Fruit fly (Drosophila melanogaster) whole organism, embryonic: ENCODE results near the gene CG45487.

Experiments
- Antp ChIP-seq: fragments of 200-800 bp; sonication (Bioruptor generic); optimal IDR thresholded peaks from 3 replicates; lab custom pipeline; 2016; ENCODE audit warnings: missing biosample characterization, missing genetic modification characterization
- B-H1 ChIP-seq: fragments of 200-800 bp; sonication (Bioruptor generic); IDR thresholded peaks from 3 replicates; pipeline ENCODE4 v1.3.6; 2022; ENCODE audit warnings: missing biosample characterization, missing genetic modification characterization
- Bteb2 ChIP-seq: fragments of 200-800 bp; sonication (Bioruptor generic); optimal IDR thresholded peaks from 2 replicates; lab custom pipeline; 2016; ENCODE audit warnings: missing biosample characterization, missing genetic modification characterization
- CG10462 ChIP-seq: fragments of 200-800 bp; sonication (Bioruptor generic); optimal IDR thresholded peaks from 2 replicates; lab custom pipeline; 2016; ENCODE audit warnings: missing biosample characterization, missing genetic modification characterization
- CG11504 ChIP-seq: fragments of 200-800 bp; sonication (Bioruptor generic); optimal IDR thresholded peaks from 3 replicates; lab custom pipeline; 2019; ENCODE audit warnings: missing biosample characterization, mild to moderate bottlenecking, missing genetic modification characterization, moderate library complexity
- CG12104 ChIP-seq: fragments of 200-800 bp; sonication (Bioruptor generic); optimal IDR thresholded peaks from 3 replicates; lab custom pipeline; 2016; ENCODE audit warnings: missing biosample characterization, missing genetic modification characterization
- CG14050 ChIP-seq: fragments of 200-800 bp; sonication (Bioruptor generic); IDR thresholded peaks from 3 replicates; pipeline ENCODE4 v1.3.6; 2022; ENCODE audit warnings: missing biosample characterization, missing genetic modification characterization
- CG2120 ChIP-seq: fragments of 200-800 bp; sonication (Bioruptor generic); optimal IDR thresholded peaks from 3 replicates; lab custom pipeline; 2016; ENCODE audit warnings: missing biosample characterization, missing genetic modification characterization
- CG30403 ChIP-seq: fragments of 200-800 bp; sonication (Bioruptor generic); optimal IDR thresholded peaks from 3 replicates; lab custom pipeline; 2016; ENCODE audit warnings: missing biosample characterization, missing genetic modification characterization
- CG3407 ChIP-seq: fragments of 200-800 bp; sonication (Bioruptor generic); optimal IDR thresholded peaks from 2 replicates; lab custom pipeline; 2018; ENCODE audit warnings: missing biosample characterization, mild to moderate bottlenecking, missing genetic modification characterization
- CG34376 ChIP-seq: fragments of 200-800 bp; sonication (Bioruptor generic); optimal IDR thresholded peaks from 2 replicates; lab custom pipeline; 2018; ENCODE audit warnings: missing biosample characterization, mild to moderate bottlenecking, missing genetic modification characterization
- CG4360 ChIP-seq: fragments of 200-800 bp; sonication (Bioruptor generic); IDR thresholded peaks from 2 replicates; pipeline ENCODE4 v1.3.6; 2022; ENCODE audit warnings: missing biosample characterization, missing genetic modification characterization
- CG4730 ChIP-seq: fragments of 200-800 bp; sonication (Bioruptor generic); IDR thresholded peaks from 2 replicates; pipeline ENCODE4 v1.3.6; 2022; ENCODE audit warnings: missing biosample characterization, missing genetic modification characterization
- CG6683 ChIP-seq: fragments of 200-800 bp; sonication (Bioruptor generic); optimal IDR thresholded peaks from 2 replicates; lab custom pipeline; 2017; ENCODE audit warnings: missing biosample characterization, mild to moderate bottlenecking, missing genetic modification characterization, missing genetic modification reagents
- CG7357 ChIP-seq: fragments of 200-800 bp; sonication (Bioruptor generic); IDR thresholded peaks from 3 replicates; pipeline ENCODE4 v1.3.6; 2022; ENCODE audit warnings: missing biosample characterization, missing genetic modification characterization
- CG7839 ChIP-seq: fragments of 200-800 bp; sonication (Bioruptor generic); optimal IDR thresholded peaks from 3 replicates; lab custom pipeline; 2018; ENCODE audit warnings: missing biosample characterization, mild to moderate bottlenecking, missing genetic modification characterization, moderate library complexity
- CG7928 ChIP-seq: fragments of 200-800 bp; sonication (Bioruptor generic); optimal IDR thresholded peaks from 2 replicates; lab custom pipeline; 2017; ENCODE audit warnings: missing biosample characterization, mild to moderate bottlenecking, missing genetic modification characterization
- CG8089 ChIP-seq: fragments of 200-800 bp; sonication (Bioruptor generic); optimal IDR thresholded peaks from 3 replicates; lab custom pipeline; 2016; ENCODE audit warnings: missing biosample characterization, missing genetic modification characterization
- CG8359 ChIP-seq: fragments of 200-800 bp; sonication (Bioruptor generic); optimal IDR thresholded peaks from 2 replicates; lab custom pipeline; 2017; ENCODE audit warnings: missing biosample characterization, mild to moderate bottlenecking, missing genetic modification characterization, borderline replicate concordance
- CG8944 ChIP-seq: fragments of 200-800 bp; sonication (Bioruptor generic); optimal IDR thresholded peaks from 3 replicates; lab custom pipeline; 2016; ENCODE audit warnings: missing biosample characterization, missing genetic modification characterization
- CG9437 ChIP-seq: fragments of 200-800 bp; sonication (Bioruptor generic); optimal IDR thresholded peaks from 2 replicates; lab custom pipeline; 2018; ENCODE audit warnings: missing biosample characterization, mild to moderate bottlenecking, missing genetic modification characterization
- D19A ChIP-seq: fragments of 200-800 bp; optimal IDR thresholded peaks from 3 replicates; lab custom pipeline; 2019; ENCODE audit warnings: missing biosample characterization, mild to moderate bottlenecking, missing genetic modification characterization, moderate library complexity
- Dip2 ChIP-seq: fragments of 200-800 bp; sonication (Bioruptor generic); IDR thresholded peaks from 2 replicates; pipeline ENCODE4 v1.3.6; 2022; ENCODE audit warnings: missing biosample characterization, missing genetic modification characterization
- Dp ChIP-seq: fragments of 200-800 bp; sonication (Bioruptor generic); optimal IDR thresholded peaks from 2 replicates; lab custom pipeline; 2018; ENCODE audit warnings: missing biosample characterization, mild to moderate bottlenecking, missing genetic modification characterization, moderate library complexity
- Dref ChIP-seq: fragments of 200-800 bp; sonication (Bioruptor generic); IDR thresholded peaks from 2 replicates; pipeline ENCODE4 v1.3.6; 2022; ENCODE audit warnings: missing biosample characterization, missing genetic modification characterization
- Fer3 ChIP-seq: fragments of 200-800 bp; sonication (Bioruptor generic); optimal IDR thresholded peaks from 2 replicates; lab custom pipeline; 2018; ENCODE audit warnings: missing biosample characterization, mild to moderate bottlenecking, missing genetic modification characterization, moderate library complexity
- Gsc ChIP-seq: fragments of 200-800 bp; sonication (Bioruptor generic); IDR thresholded peaks from 2 replicates; pipeline ENCODE4 v1.3.6; 2022; ENCODE audit warnings: missing biosample characterization, missing genetic modification characterization
- Jarid2 ChIP-seq: fragments of 200-800 bp; sonication (Bioruptor generic); optimal IDR thresholded peaks from 3 replicates; lab custom pipeline; 2017; ENCODE audit warnings: mild to moderate bottlenecking, missing biosample characterization, missing genetic modification reagents, missing genetic modification characterization
- Lhr ChIP-seq: fragments of 200-800 bp; sonication (Bioruptor generic); optimal IDR thresholded peaks from 3 replicates; lab custom pipeline; 2017; ENCODE audit warnings: mild to moderate bottlenecking, missing biosample characterization, missing genetic modification reagents, missing genetic modification characterization
- Mad ChIP-seq: fragments of 200-800 bp; sonication (Bioruptor generic); optimal IDR thresholded peaks from 2 replicates; lab custom pipeline; 2016; ENCODE audit warnings: missing biosample characterization, missing genetic modification characterization
- Nf-YB ChIP-seq: fragments of 200-800 bp; sonication (Bioruptor generic); optimal IDR thresholded peaks from 3 replicates; lab custom pipeline; 2019; ENCODE audit warnings: missing biosample characterization, mild to moderate bottlenecking, missing genetic modification characterization, moderate library complexity
- Oli ChIP-seq: fragments of 200-800 bp; sonication (Bioruptor generic); optimal IDR thresholded peaks from 2 replicates; lab custom pipeline; 2018; ENCODE audit warnings: missing biosample characterization, mild to moderate bottlenecking, missing genetic modification characterization, moderate library complexity
- Opbp ChIP-seq: fragments of 200-800 bp; sonication (Bioruptor generic); IDR thresholded peaks from 3 replicates; pipeline ENCODE4 v1.3.6; 2022; ENCODE audit warnings: missing biosample characterization, missing genetic modification characterization; ENCODE audit not compliant: partially characterized antibody
- PHDP ChIP-seq: fragments of 200-800 bp; sonication (Bioruptor generic); optimal IDR thresholded peaks from 3 replicates; lab custom pipeline; 2018; ENCODE audit warnings: missing biosample characterization, mild to moderate bottlenecking, missing genetic modification characterization, moderate library complexity
- TFAM ChIP-seq: fragments of 200-800 bp; sonication (Bioruptor generic); optimal IDR thresholded peaks from 2 replicates; lab custom pipeline; 2017; ENCODE audit warnings: missing biosample characterization, missing genetic modification characterization, inconsistent platforms
- Usf ChIP-seq: fragments of 200-800 bp; sonication (Bioruptor generic); optimal IDR thresholded peaks from 2 replicates; lab custom pipeline; 2017; ENCODE audit warnings: missing genotype, missing biosample characterization, missing genetic modification characterization
- dmrt99B ChIP-seq: fragments of 200-800 bp; sonication (Bioruptor generic); optimal IDR thresholded peaks from 2 replicates; lab custom pipeline; 2018; ENCODE audit warnings: missing biosample characterization, mild to moderate bottlenecking, missing genetic modification characterization, moderate library complexity
- dysf ChIP-seq: fragments of 200-800 bp; sonication (Bioruptor generic); IDR thresholded peaks from 3 replicates; pipeline ENCODE4 v1.3.6; 2022; ENCODE audit warnings: missing biosample characterization, missing genetic modification characterization
- en ChIP-seq: fragments of 200-800 bp; sonication (Bioruptor generic); optimal IDR thresholded peaks from 2 replicates; lab custom pipeline; 2016; ENCODE audit warnings: missing biosample characterization, missing genetic modification characterization
- ewg ChIP-seq: fragments of 200-800 bp; sonication (Bioruptor generic); optimal IDR thresholded peaks from 3 replicates; lab custom pipeline; 2017; ENCODE audit warnings: mild to moderate bottlenecking, missing biosample characterization, missing genetic modification reagents, missing genetic modification characterization
- gce ChIP-seq: fragments of 200-800 bp; sonication (Bioruptor generic); IDR thresholded peaks from 3 replicates; pipeline ENCODE4 v1.3.6; 2022; ENCODE audit warnings: missing biosample characterization, missing genetic modification characterization
- gem ChIP-seq: fragments of 200-800 bp; sonication (Bioruptor generic); optimal IDR thresholded peaks from 2 replicates; lab custom pipeline; 2019; ENCODE audit warnings: missing biosample characterization, mild to moderate bottlenecking, missing genetic modification characterization, moderate library complexity
- insv ChIP-seq, 2 experiments: fragments of 200-800 bp; sonication (Bioruptor generic); optimal IDR thresholded peaks; 3 replicates each; lab custom pipeline; 2016 to 2018; ENCODE audit warnings: missing biosample characterization in 2 of 2, missing genetic modification characterization in 2 of 2
- mam ChIP-seq: fragments of 200-800 bp; sonication (Bioruptor generic); optimal IDR thresholded peaks from 3 replicates; lab custom pipeline; 2016; ENCODE audit warnings: missing biosample characterization, missing genetic modification characterization
- row ChIP-seq: fragments of 200-800 bp; sonication (Bioruptor generic); IDR thresholded peaks from 3 replicates; pipeline ENCODE4 v1.3.6; 2022; ENCODE audit warnings: missing biosample characterization, missing genetic modification characterization
- tna ChIP-seq: fragments of 200-800 bp; sonication (Bioruptor generic); IDR thresholded peaks from 2 replicates; pipeline ENCODE4 v1.3.6; 2022; ENCODE audit warnings: missing biosample characterization, missing genetic modification characterization; ENCODE audit not compliant: partially characterized antibody
- trh ChIP-seq: fragments of 200-800 bp; sonication (Bioruptor generic); optimal IDR thresholded peaks from 2 replicates; lab custom pipeline; 2016; ENCODE audit warnings: missing biosample characterization, missing genetic modification characterization
- twi ChIP-seq: fragments of 200-800 bp; optimal IDR thresholded peaks from 2 replicates; lab custom pipeline; 2019; ENCODE audit warnings: missing biosample characterization, mild to moderate bottlenecking, missing genetic modification characterization, moderate library complexity
- usp ChIP-seq: fragments of >200 bp; optimal IDR thresholded peaks from 2 replicates; lab custom pipeline; 2017; ENCODE audit warnings: missing biosample characterization, missing genetic modification characterization
- zen2 ChIP-seq: fragments of 200-800 bp; sonication (Bioruptor generic); IDR thresholded peaks from 3 replicates; pipeline ENCODE4 v1.3.6; 2022; ENCODE audit warnings: missing biosample characterization, missing genetic modification characterization; ENCODE audit not compliant: partially characterized antibody

The CG45487 gene

DNA sequence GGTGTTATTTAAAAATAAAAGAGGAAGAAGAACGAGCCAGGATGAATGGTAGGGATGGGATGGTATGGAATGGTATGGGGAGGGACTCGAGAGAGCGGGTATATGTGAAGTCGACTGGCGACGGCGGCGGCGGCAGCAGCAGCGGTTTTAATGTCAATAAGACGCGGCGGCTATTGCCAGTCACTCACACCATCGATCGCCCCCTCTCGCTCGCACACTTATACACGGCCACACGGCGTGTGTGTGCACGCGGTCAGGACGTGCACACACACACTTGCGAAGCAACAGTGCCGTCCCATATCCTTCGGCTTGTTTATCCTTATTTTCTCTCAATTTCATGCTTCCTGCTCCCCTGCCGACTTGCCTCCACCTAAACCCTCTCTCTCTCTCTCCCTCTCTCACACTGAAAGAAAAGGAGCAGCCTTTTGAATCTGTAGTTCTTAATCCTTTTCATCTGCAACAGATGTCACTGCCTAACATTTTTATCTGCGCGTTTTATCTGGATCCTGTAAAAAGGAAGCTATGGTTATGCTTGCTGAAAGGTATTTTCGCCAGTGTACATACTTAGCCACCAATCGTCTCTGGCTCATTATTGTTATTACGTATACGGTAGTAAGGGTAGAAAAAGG is 25.8 kb downstream of the CG45487 start (continued):
- TF ChIP-seq dysf (GFP tag; lab: Robert Waterston, UW): peak; percentile 88
- peak; percentile 86 for TF ChIP-seq CG11504 (tag; lab: Kevin White, UChicago)
- TF ChIP-seq insv (GFP tag; optimal IDR thresholded peaks at IDR 0.05; lab: Kevin White, UChicago): no peak
- no peak for TF ChIP-seq Dp (GFP tag; lab: Kevin White, UChicago)
- peak; percentile 91 for TF ChIP-seq gem (tag; lab: Kevin White, UChicago)
- TF ChIP-seq Gsc (GFP tag; lab: Robert Waterston, UW): no peak; the same call in 1 of the 2 replicates
- peak; percentile 59 for TF ChIP-seq CG12104
- TF ChIP-seq CG14050 (GFP tag; lab: Robert Waterston, UW): peak; percentile 68
- peak; percentile 64 for TF ChIP-seq CG3407 (GFP tag; lab: Kevin White, UChicago)
- peak; percentile 21 for TF ChIP-seq CG8359
- peak; percentile 79 for TF ChIP-seq PHDP
- peak; percentile 59 for TF ChIP-seq twi (tag; lab: Kevin White, UChicago)
- peak; percentile 95 for TF ChIP-seq Antp
- TF ChIP-seq trh (GFP tag; lab: Kevin White, UChicago): peak; percentile 38
- peak; percentile 62 for TF ChIP-seq CG34376 (GFP tag; lab: Kevin White, UChicago)
- peak; percentile 70 for TF ChIP-seq B-H1
- peak; percentile 77 for TF ChIP-seq Usf (GFP tag; lab: Kevin White, UChicago)
- peak; percentile 78 for TF ChIP-seq Fer3 (tag; lab: Kevin White, UChicago)
- peak; percentile 91 for TF ChIP-seq CG7839 (tag; lab: Kevin White, UChicago)
- no peak; the same call in 2 of the 3 replicates for TF ChIP-seq gce
- peak; percentile 58 for TF ChIP-seq CG6683 (GFP tag; lab: Kevin White, UChicago)
- TF ChIP-seq ewg (GFP tag; lab: Kevin White, UChicago): peak; percentile 67
- TF ChIP-seq Dip2 (GFP tag; lab: Robert Waterston, UW): no peak
- TF ChIP-seq Nf-YB: peak; percentile 71
- TF ChIP-seq Jarid2: peak; percentile 14
- peak; percentile 78 for TF ChIP-seq en (GFP tag; lab: Kevin White, UChicago)
- peak; percentile 57; the same call in 1 of the 3 replicates for TF ChIP-seq CG7357 (GFP tag; lab: Robert Waterston, UW)
- peak; percentile 84 for TF ChIP-seq CG8089 (GFP tag; lab: Kevin White, UChicago)
- TF ChIP-seq CG10462 (GFP tag; lab: Kevin White, UChicago): peak; percentile 58
- peak; percentile 70 for TF ChIP-seq Bteb2 (GFP tag; lab: Kevin White, UChicago)
- TF ChIP-seq Mad (GFP tag; lab: Kevin White, UChicago): peak; percentile 85
- TF ChIP-seq tna: no peak
- TF ChIP-seq Dref (GFP tag; lab: Robert Waterston, UW): no peak
- no peak for TF ChIP-seq zen2
- peak; percentile 88 for TF ChIP-seq row (GFP tag; lab: Robert Waterston, UW)
- no peak for TF ChIP-seq Opbp
- TF ChIP-seq CG2120: peak; percentile 93
- TF ChIP-seq CG8944: peak; percentile 90
- peak; percentile 80 for TF ChIP-seq Oli (tag; lab: Kevin White, UChicago)
- TF ChIP-seq D19A (tag; lab: Kevin White, UChicago): peak; percentile 76
- TF ChIP-seq CG30403 (GFP tag; lab: Kevin White, UChicago): peak; percentile 84
- peak; percentile 53 for TF ChIP-seq CG9437 (GFP tag; lab: Kevin White, UChicago)
- peak; percentile 73 for TF ChIP-seq CG4730 (GFP tag; lab: Robert Waterston, UW)
- peak; percentile 87 for TF ChIP-seq dmrt99B (tag; lab: Kevin White, UChicago)
- TF ChIP-seq TFAM: peak; percentile 31
- TF ChIP-seq usp (GFP tag; lab: Kevin White, UChicago): no peak
- peak; percentile 92 for TF ChIP-seq mam (GFP tag; lab: Kevin White, UChicago)
- peak; percentile 41; the same call in 1 of the 2 replicates for TF ChIP-seq CG4360 (GFP tag; lab: Robert Waterston, UW)
- TF ChIP-seq CG7928: peak; percentile 7
- TF ChIP-seq Lhr: peak; percentile 48
